Fruit fly (Drosophila melanogaster) whole organism, embryonic: ENCODE measurements around the gene nSMase.

Experiments used
- Abd-B ChIP-seq: fragments of 200-800 bp; sonication (Bioruptor generic); optimal IDR thresholded peaks from 2 replicates; lab custom pipeline; 2018; ENCODE audit warnings: missing biosample characterization, mild to moderate bottlenecking, missing genetic modification characterization, moderate library complexity
- Awh ChIP-seq: fragments of 200-800 bp; sonication (Bioruptor generic); IDR thresholded peaks from 2 replicates; pipeline ENCODE4, ENCODE4 v1.3.6; 2022; ENCODE audit warnings: missing biosample characterization, missing genetic modification characterization
- CG10462 ChIP-seq: fragments of 200-800 bp; sonication (Bioruptor generic); optimal IDR thresholded peaks from 2 replicates; lab custom pipeline; 2016; ENCODE audit warnings: missing biosample characterization, missing genetic modification characterization
- CG10543 ChIP-seq: fragments of 200-800 bp; sonication (Bioruptor generic); optimal IDR thresholded peaks from 3 replicates; lab custom pipeline; 2017; ENCODE audit warnings: missing biosample characterization, mild to moderate bottlenecking, missing genetic modification characterization, moderate library complexity
- CG11093 ChIP-seq: fragments of 200-800 bp; sonication (Bioruptor generic); IDR thresholded peaks from 3 replicates; pipeline ENCODE4 v1.3.6; 2022; ENCODE audit warnings: missing biosample characterization, missing genetic modification characterization
- CG11456 ChIP-seq: fragments of 200-800 bp; sonication (Bioruptor generic); IDR thresholded peaks from 3 replicates; pipeline ENCODE4 v1.3.6; 2022; ENCODE audit warnings: missing biosample characterization, missing genetic modification characterization
- CG11504 ChIP-seq: fragments of 200-800 bp; sonication (Bioruptor generic); optimal IDR thresholded peaks from 3 replicates; lab custom pipeline; 2019; ENCODE audit warnings: missing biosample characterization, mild to moderate bottlenecking, missing genetic modification characterization, moderate library complexity
- CG17359 ChIP-seq: fragments of 200-800 bp; sonication (Bioruptor generic); optimal IDR thresholded peaks from 3 replicates; lab custom pipeline; 2018; ENCODE audit warnings: missing biosample characterization, mild to moderate bottlenecking, missing genetic modification characterization, moderate library complexity
- CG17802 ChIP-seq: fragments of 200-800 bp; sonication (Bioruptor generic); optimal IDR thresholded peaks from 2 replicates; lab custom pipeline; 2018; ENCODE audit warnings: missing biosample characterization, mild to moderate bottlenecking, missing genetic modification characterization, moderate library complexity
- CG2199 ChIP-seq: fragments of 200-800 bp; sonication (Bioruptor generic); IDR thresholded peaks from 3 replicates; pipeline ENCODE4 v1.3.6; 2022; ENCODE audit warnings: missing biosample characterization, missing genetic modification characterization
- CG2889 ChIP-seq: fragments of 200-800 bp; sonication (Bioruptor generic); IDR thresholded peaks from 3 replicates; pipeline ENCODE4 v1.3.6; 2022; ENCODE audit warnings: missing biosample characterization, missing genetic modification characterization
- CG30431 ChIP-seq: fragments of 200-800 bp; sonication (Bioruptor generic); optimal IDR thresholded peaks from 2 replicates; lab custom pipeline; 2017; ENCODE audit warnings: missing biosample characterization, missing genetic modification characterization
- CG32772 ChIP-seq: fragments of 200-800 bp; sonication (Bioruptor generic); IDR thresholded peaks from 2 replicates; pipeline ENCODE4 v1.3.6; 2022; ENCODE audit warnings: missing biosample characterization, missing genetic modification characterization
- CG3995 ChIP-seq: fragments of 200-800 bp; sonication (Bioruptor generic); optimal IDR thresholded peaks from 3 replicates; lab custom pipeline; 2016; ENCODE audit warnings: missing biosample characterization, missing genetic modification characterization
- CG4617 ChIP-seq: fragments of 200-800 bp; sonication (Bioruptor generic); optimal IDR thresholded peaks from 3 replicates; lab custom pipeline; 2016; ENCODE audit warnings: missing biosample characterization, missing genetic modification characterization, borderline replicate concordance
- CG6813 ChIP-seq: fragments of 200-800 bp; sonication (Bioruptor generic); optimal IDR thresholded peaks from 2 replicates; lab custom pipeline; 2017; ENCODE audit warnings: missing biosample characterization, missing genetic modification characterization, mild to moderate bottlenecking, moderate library complexity, missing genetic modification reagents
- Camta ChIP-seq: fragments of 200-800 bp; sonication (Bioruptor generic); optimal IDR thresholded peaks from 2 replicates; lab custom pipeline; 2016; ENCODE audit warnings: missing biosample characterization, missing genetic modification characterization
- Dll ChIP-seq: fragments of 200-800 bp; sonication (Bioruptor generic); IDR thresholded peaks from 4 replicates; pipeline ENCODE4 v1.3.6; 2022; ENCODE audit warnings: missing biosample characterization, missing genetic modification characterization; ENCODE audit not compliant: partially characterized antibody
- Dp ChIP-seq: fragments of 200-800 bp; sonication (Bioruptor generic); optimal IDR thresholded peaks from 2 replicates; lab custom pipeline; 2018; ENCODE audit warnings: missing biosample characterization, mild to moderate bottlenecking, missing genetic modification characterization, moderate library complexity
- Dref ChIP-seq: fragments of 200-800 bp; sonication (Bioruptor generic); IDR thresholded peaks from 2 replicates; pipeline ENCODE4 v1.3.6; 2022; ENCODE audit warnings: missing biosample characterization, missing genetic modification characterization
- HmgZ ChIP-seq: fragments of 200-800 bp; sonication (Bioruptor generic); optimal IDR thresholded peaks from 2 replicates; lab custom pipeline; 2018; ENCODE audit warnings: missing biosample characterization, mild to moderate bottlenecking, missing genetic modification characterization
- Hr39 ChIP-seq: fragments of >200 bp; optimal IDR thresholded peaks from 2 replicates; lab custom pipeline; 2017
- Lpt ChIP-seq: fragments of >200 bp; optimal IDR thresholded peaks from 2 replicates; lab custom pipeline; 2018; ENCODE audit warnings: missing biosample characterization, missing genetic modification characterization
- Meics ChIP-seq: fragments of 200-800 bp; sonication (Bioruptor generic); optimal IDR thresholded peaks from 2 replicates; lab custom pipeline; 2017; ENCODE audit warnings: missing biosample characterization, mild to moderate bottlenecking, missing genetic modification characterization
- NK7.1 ChIP-seq: fragments of 200-800 bp; sonication (Bioruptor generic); optimal IDR thresholded peaks from 3 replicates; lab custom pipeline; 2016; ENCODE audit warnings: missing biosample characterization, missing genetic modification characterization
- Poxn ChIP-seq: fragments of 200-800 bp; sonication (Bioruptor generic); IDR thresholded peaks from 2 replicates; pipeline ENCODE4 v1.3.6; 2022; ENCODE audit warnings: missing biosample characterization, missing genetic modification characterization
- Side ChIP-seq: fragments of 200-800 bp; sonication (Bioruptor generic); optimal IDR thresholded peaks from 2 replicates; lab custom pipeline; 2016; ENCODE audit warnings: missing biosample characterization, missing genetic modification characterization
- Tbp ChIP-seq: fragments of >200 bp; optimal IDR thresholded peaks from 2 replicates; lab custom pipeline; 2018; ENCODE audit warnings: missing biosample characterization, missing genetic modification characterization
- Trl ChIP-seq, 3 experiments: fragments of >200 bp in 2 of 3; fragments of 200-800 bp in 1 of 3; sonication (Bioruptor generic) in 1 of 3; optimal IDR thresholded peaks; 2 replicates in 1 of 3; 3 replicates in 2 of 3; lab custom pipeline; 2016 to 2017; ENCODE audit warnings: missing biosample characterization in 1 of 3, missing genetic modification characterization in 1 of 3
- Vsx1 ChIP-seq: fragments of 200-800 bp; sonication (Bioruptor generic); optimal IDR thresholded peaks from 2 replicates; lab custom pipeline; 2017; ENCODE audit warnings: missing biosample characterization, mild to moderate bottlenecking, missing genetic modification characterization, missing genetic modification reagents
- aop ChIP-seq: fragments of 200-800 bp; sonication (Bioruptor generic); IDR thresholded peaks from 2 replicates; pipeline ENCODE4 v1.3.6; 2022; ENCODE audit warnings: missing biosample characterization, missing genetic modification characterization
- ash1 ChIP-seq: fragments of 200-800 bp; sonication (Bioruptor generic); optimal IDR thresholded peaks from 2 replicates; lab custom pipeline; 2018; ENCODE audit warnings: missing biosample characterization, mild to moderate bottlenecking, missing genetic modification characterization
- bab2 ChIP-seq: fragments of 200-800 bp; sonication (Bioruptor generic); optimal IDR thresholded peaks from 2 replicates; lab custom pipeline; 2016; ENCODE audit warnings: missing biosample characterization, missing genetic modification characterization
- bbx ChIP-seq: fragments of 200-800 bp; sonication (Bioruptor generic); IDR thresholded peaks from 2 replicates; pipeline ENCODE4 v1.3.6; 2022; ENCODE audit warnings: missing biosample characterization, missing genetic modification characterization; ENCODE audit not compliant: partially characterized antibody
- br ChIP-seq: fragments of >200 bp; optimal IDR thresholded peaks from 2 replicates; lab custom pipeline; 2017
- btn ChIP-seq: fragments of 200-800 bp; sonication (Bioruptor generic); optimal IDR thresholded peaks from 2 replicates; lab custom pipeline; 2016; ENCODE audit warnings: missing biosample characterization, missing genetic modification characterization
- da ChIP-seq: fragments of 200-800 bp; sonication (Bioruptor generic); optimal IDR thresholded peaks from 2 replicates; lab custom pipeline; 2016; ENCODE audit warnings: missing biosample characterization, missing genetic modification characterization
- dati ChIP-seq: fragments of 200-800 bp; sonication (Bioruptor generic); IDR thresholded peaks from 2 replicates; pipeline ENCODE4 v1.3.6; 2022; ENCODE audit warnings: missing biosample characterization, missing genetic modification characterization
- dm ChIP-seq: fragments of 200-800 bp; sonication (Bioruptor generic); optimal IDR thresholded peaks from 3 replicates; lab custom pipeline; 2016; ENCODE audit warnings: missing biosample characterization, missing genetic modification characterization
- ewg ChIP-seq: fragments of 200-800 bp; sonication (Bioruptor generic); optimal IDR thresholded peaks from 3 replicates; lab custom pipeline; 2017; ENCODE audit warnings: mild to moderate bottlenecking, missing biosample characterization, missing genetic modification reagents, missing genetic modification characterization
- fd3F ChIP-seq: fragments of 200-800 bp; sonication (Bioruptor generic); optimal IDR thresholded peaks from 2 replicates; lab custom pipeline; 2018; ENCODE audit warnings: missing biosample characterization, mild to moderate bottlenecking, missing genetic modification characterization, moderate library complexity
- gsb-n ChIP-seq: fragments of 200-800 bp; sonication (Bioruptor generic); optimal IDR thresholded peaks from 3 replicates; lab custom pipeline; 2018; ENCODE audit warnings: missing biosample characterization, mild to moderate bottlenecking, missing genetic modification characterization
- h ChIP-seq: fragments of >200 bp; optimal IDR thresholded peaks from 2 replicates; lab custom pipeline; 2017
- her ChIP-seq: fragments of 200-800 bp; sonication (Bioruptor generic); optimal IDR thresholded peaks from 2 replicates; lab custom pipeline; 2016; ENCODE audit warnings: missing biosample characterization, missing genetic modification characterization
- ken ChIP-seq: fragments of 200-800 bp; sonication (Bioruptor generic); IDR thresholded peaks from 3 replicates; pipeline ENCODE4 v1.3.6; 2022; ENCODE audit warnings: missing biosample characterization, missing genetic modification characterization
- kni ChIP-seq: fragments of 200-800 bp; sonication (Bioruptor generic); optimal IDR thresholded peaks from 3 replicates; lab custom pipeline; 2017; ENCODE audit warnings: mild to moderate bottlenecking, missing biosample characterization, missing genetic modification reagents, missing genetic modification characterization
- nerfin-2 ChIP-seq: fragments of 200-800 bp; sonication (Bioruptor generic); IDR thresholded peaks from 2 replicates; pipeline ENCODE4 v1.3.6; 2022; ENCODE audit warnings: missing biosample characterization, missing genetic modification characterization; ENCODE audit not compliant: partially characterized antibody
- pb ChIP-seq: fragments of 200-800 bp; sonication (Bioruptor generic); optimal IDR thresholded peaks from 3 replicates; lab custom pipeline; 2016; ENCODE audit warnings: missing biosample characterization, missing genetic modification characterization
- slp2 ChIP-seq: fragments of 200-800 bp; sonication (Bioruptor generic); optimal IDR thresholded peaks from 2 replicates; lab custom pipeline; 2016; ENCODE audit warnings: missing biosample characterization, missing genetic modification characterization
- vfl ChIP-seq: fragments of 200-800 bp; sonication (Bioruptor generic); optimal IDR thresholded peaks from 2 replicates; lab custom pipeline; 2016; ENCODE audit warnings: missing biosample characterization, missing genetic modification characterization
- yki ChIP-seq: fragments of >200 bp; optimal IDR thresholded peaks from 3 replicates; lab custom pipeline; 2018
- zf30C ChIP-seq: fragments of 200-800 bp; sonication (Bioruptor generic); optimal IDR thresholded peaks from 3 replicates; lab custom pipeline; 2018; ENCODE audit warnings: missing biosample characterization, mild to moderate bottlenecking, missing genetic modification characterization

Gene nSMase

DNA sequence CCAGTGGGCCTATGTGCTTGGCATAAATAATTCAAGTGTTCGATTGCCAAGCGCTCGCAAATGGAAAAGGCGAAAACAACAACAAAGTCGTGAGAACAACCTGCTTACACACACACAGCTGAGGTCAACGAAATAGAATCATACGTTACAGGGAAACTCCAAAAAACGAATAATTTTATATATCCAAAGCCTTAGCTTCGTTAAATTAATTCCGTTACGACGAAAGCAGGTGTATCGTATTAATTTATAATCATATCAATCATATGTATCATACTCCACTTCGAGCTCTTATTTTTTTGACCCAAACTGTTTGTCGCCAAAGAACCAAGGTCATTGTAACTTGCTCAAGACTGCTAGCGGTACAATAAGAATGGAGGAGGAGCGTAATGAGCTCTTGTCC is 39.5 kb upstream of the nSMase start (continued):
- TF ChIP-seq CG11504 (tag; lab: Kevin White, UChicago) (no peak), Hr39 (no peak), ash1 (no peak), zf30C (GFP tag; lab: Kevin White, UChicago) (no peak), Side (peak; percentile 86), CG17359 (tag; lab: Kevin White, UChicago) (no peak), da (GFP tag; lab: Kevin White, UChicago) (no peak), kni (GFP tag; lab: Kevin White, UChicago) (peak; percentile 8), CG30431 (GFP tag; lab: Kevin White, UChicago) (peak; percentile 76), yki (lab: Kevin White, UChicago) (no peak), Vsx1 (GFP tag; lab: Kevin White, UChicago) (no peak), CG10543 (peak; percentile 26), CG11093 (GFP tag; lab: Robert Waterston, UW) (peak; percentile 86), bbx (GFP tag; lab: Robert Waterston, UW) (no peak), ken (peak; percentile 71; the same call in 2 of the 3 replicates), HmgZ (peak; percentile 85), Dll (GFP tag; lab: Robert Waterston, UW) (no peak), CG11456 (GFP tag; lab: Robert Waterston, UW) (peak; percentile 92), fd3F (GFP tag; lab: Kevin White, UChicago) (peak; percentile 80), gsb-n (tag; lab: Kevin White, UChicago) (peak; percentile 83), CG10462 (peak; percentile 64), aop (no peak), NK7.1 (peak; percentile 78), Abd-B (GFP tag; lab: Kevin White, UChicago) (peak; percentile 48), dm (peak; percentile 59), CG4617 (GFP tag; lab: Kevin White, UChicago) (no peak), CG2199 (GFP tag; lab: Robert Waterston, UW) (peak; percentile 77; the same call in 1 of the 3 replicates), CG32772 (GFP tag; lab: Robert Waterston, UW) (peak; percentile 87), Tbp (GFP tag; lab: Kevin White, UChicago) (no peak), br (lab: Kevin White, UChicago) (no peak), vfl (GFP tag; lab: Kevin White, UChicago) (peak; percentile 80), Meics (GFP tag; lab: Kevin White, UChicago) (peak; percentile 93), nerfin-2 (GFP tag; lab: Robert Waterston, UW) (no peak), pb (GFP tag; lab: Kevin White, UChicago) (peak; percentile 68), Dref (GFP tag; lab: Robert Waterston, UW) (no peak), ewg (GFP tag; lab: Kevin White, UChicago) (peak; percentile 59), CG3995 (peak; percentile 52), Camta (GFP tag; lab: Kevin White, UChicago) (peak; percentile 82), dati (GFP tag; lab: Robert Waterston, UW) (peak; percentile 77), CG17802 (tag; lab: Kevin White, UChicago) (peak; percentile 68), Trl (optimal IDR thresholded peaks at IDR 0.05; lab: Kevin White, UChicago) (no peak), Trl (GFP tag; optimal IDR thresholded peaks at IDR 0.05; lab: Kevin White, UChicago) (peak; percentile 89), Lpt (GFP tag; lab: Kevin White, UChicago) (no peak), btn (GFP tag; lab: Kevin White, UChicago) (peak; percentile 66), Awh (peak; percentile 86), h (lab: Kevin White, UChicago) (no peak), bab2 (peak; percentile 88), Poxn (GFP tag; lab: Robert Waterston, UW) (peak; percentile 68), CG2889 (peak; percentile 48; the same call in 1 of the 3 replicates), slp2 (GFP tag; lab: Kevin White, UChicago) (peak; percentile 70), CG6813 (GFP tag; lab: Kevin White, UChicago) (peak; percentile 79), her (GFP tag; lab: Kevin White, UChicago) (peak; percentile 76), Dp (GFP tag; lab: Kevin White, UChicago) (no peak)
